Fruit fly (Drosophila melanogaster) whole organism, prepupa: Measurements from ENCODE around the gene Pburs.

Experiments
- CG10631 ChIP-seq: fragments of 200-800 bp; sonication (Bioruptor generic); optimal IDR thresholded peaks from 2 replicates; lab custom pipeline; 2016; ENCODE audit warnings: missing biosample characterization, missing genetic modification characterization
- CG10669 ChIP-seq: fragments of 200-800 bp; sonication (Bioruptor generic); optimal IDR thresholded peaks from 3 replicates; lab custom pipeline; 2018; ENCODE audit warnings: missing biosample characterization, mild to moderate bottlenecking, missing genetic modification characterization, moderate library complexity
- CG11294 ChIP-seq: fragments of 200-800 bp; sonication (Bioruptor generic); IDR thresholded peaks from 2 replicates; pipeline ENCODE4 v1.3.6; 2022; ENCODE audit warnings: missing biosample characterization, missing genetic modification characterization
- CG11902 ChIP-seq: fragments of 200-800 bp; sonication (Bioruptor generic); optimal IDR thresholded peaks from 3 replicates; lab custom pipeline; 2016; ENCODE audit warnings: missing biosample characterization, missing genetic modification characterization
- CG15336 ChIP-seq: fragments of 200-800 bp; sonication (Bioruptor generic); IDR thresholded peaks from 2 replicates; pipeline ENCODE4 v1.3.6; 2022; ENCODE audit warnings: missing biosample characterization, missing genetic modification characterization
- CG1621 ChIP-seq: fragments of 200-800 bp; sonication (Bioruptor generic); optimal IDR thresholded peaks from 3 replicates; lab custom pipeline; 2018; ENCODE audit warnings: missing biosample characterization, mild to moderate bottlenecking, missing genetic modification characterization
- CG16779 ChIP-seq: fragments of 200-800 bp; sonication (Bioruptor generic); optimal IDR thresholded peaks from 3 replicates; lab custom pipeline; 2017; ENCODE audit warnings: missing biosample characterization, mild to moderate bottlenecking, missing genetic modification characterization
- CG3032 ChIP-seq: fragments of 200-800 bp; optimal IDR thresholded peaks from 2 replicates; lab custom pipeline; 2019; ENCODE audit warnings: missing biosample characterization, mild to moderate bottlenecking, missing genetic modification characterization, moderate library complexity
- CG32006 ChIP-seq: fragments of 200-800 bp; sonication (Bioruptor generic); optimal IDR thresholded peaks from 3 replicates; lab custom pipeline; 2017; ENCODE audit warnings: missing biosample characterization, mild to moderate bottlenecking, missing genetic modification characterization
- CG34406 ChIP-seq: fragments of 200-800 bp; sonication (Bioruptor generic); optimal IDR thresholded peaks from 3 replicates; lab custom pipeline; 2016; ENCODE audit warnings: missing biosample characterization, missing genetic modification characterization
- CG3919 ChIP-seq: fragments of 200-800 bp; sonication (Bioruptor generic); optimal IDR thresholded peaks from 3 replicates; lab custom pipeline; 2016; ENCODE audit warnings: missing biosample characterization, missing genetic modification characterization
- CG4318 ChIP-seq: fragments of 200-800 bp; sonication (Bioruptor generic); optimal IDR thresholded peaks from 3 replicates; lab custom pipeline; 2017; ENCODE audit warnings: missing biosample characterization, mild to moderate bottlenecking, missing genetic modification characterization
- CG6163 ChIP-seq: fragments of 200-800 bp; sonication (Bioruptor generic); IDR thresholded peaks from 3 replicates; pipeline ENCODE4 v1.3.6; 2022; ENCODE audit warnings: missing biosample characterization, missing genetic modification characterization
- CG6276 ChIP-seq: fragments of 200-800 bp; sonication (Bioruptor generic); optimal IDR thresholded peaks from 2 replicates; lab custom pipeline; 2017; ENCODE audit warnings: missing biosample characterization, mild to moderate bottlenecking, missing genetic modification characterization
- CG6808 ChIP-seq: fragments of 200-800 bp; sonication (Bioruptor generic); optimal IDR thresholded peaks from 3 replicates; lab custom pipeline; 2017; ENCODE audit warnings: missing biosample characterization, missing genetic modification characterization, mild to moderate bottlenecking, moderate library complexity, missing genetic modification reagents
- CG6854 ChIP-seq: fragments of 200-800 bp; sonication (Bioruptor generic); optimal IDR thresholded peaks from 2 replicates; lab custom pipeline; 2017; ENCODE audit warnings: missing biosample characterization, mild to moderate bottlenecking, missing genetic modification characterization
- CG7368 ChIP-seq: fragments of 200-800 bp; sonication (Bioruptor generic); optimal IDR thresholded peaks from 3 replicates; lab custom pipeline; 2016; ENCODE audit warnings: missing biosample characterization, missing genetic modification characterization
- CG8632 ChIP-seq: fragments of 200-800 bp; sonication (Bioruptor generic); optimal IDR thresholded peaks from 3 replicates; lab custom pipeline; 2016; ENCODE audit warnings: missing biosample characterization, missing genetic modification characterization
- Eip78C ChIP-seq: fragments of 200-800 bp; sonication (Bioruptor generic); peaks from one replicate; lab custom pipeline; 2016; ENCODE audit warnings: missing biosample characterization, missing genetic modification characterization
- Eip93F ChIP-seq: fragments of 200-800 bp; sonication (Bioruptor generic); optimal IDR thresholded peaks from 2 replicates; lab custom pipeline; 2016; ENCODE audit warnings: missing biosample characterization, mild to moderate bottlenecking, missing genetic modification characterization
- Ets96B ChIP-seq: fragments of 200-800 bp; optimal IDR thresholded peaks from 2 replicates; lab custom pipeline; 2019; ENCODE audit warnings: missing biosample characterization, mild to moderate bottlenecking, missing genetic modification characterization, moderate library complexity
- Gug ChIP-seq: fragments of 200-800 bp; sonication (Bioruptor generic); IDR thresholded peaks from 2 replicates; pipeline ENCODE4 v1.3.6; 2022; ENCODE audit warnings: missing biosample characterization, missing genetic modification characterization
- Hr38 ChIP-seq: sonication (Bioruptor generic); optimal IDR thresholded peaks from 2 replicates; lab custom pipeline; 2016; ENCODE audit warnings: missing biosample characterization, missing genetic modification characterization
- Hr39 ChIP-seq: fragments of 200-800 bp; sonication (Bioruptor generic); optimal IDR thresholded peaks from 2 replicates; lab custom pipeline; 2016; ENCODE audit warnings: missing biosample characterization, missing genetic modification characterization
- Lpt ChIP-seq: fragments of 200-800 bp; sonication (Bioruptor generic); optimal IDR thresholded peaks from 3 replicates; lab custom pipeline; 2016; ENCODE audit warnings: missing biosample characterization, missing genetic modification characterization
- Met ChIP-seq: fragments of 200-800 bp; sonication (Bioruptor generic); optimal IDR thresholded peaks from 3 replicates; lab custom pipeline; 2016; ENCODE audit warnings: missing biosample characterization, missing genetic modification characterization
- OdsH ChIP-seq: fragments of 200-800 bp; sonication (Bioruptor generic); optimal IDR thresholded peaks from 3 replicates; lab custom pipeline; 2016; ENCODE audit warnings: missing biosample characterization, missing genetic modification characterization
- Smox ChIP-seq: fragments of 200-800 bp; sonication (Bioruptor generic); optimal IDR thresholded peaks from 3 replicates; lab custom pipeline; 2016; ENCODE audit warnings: missing biosample characterization, missing genetic modification characterization
- Sox14 ChIP-seq: fragments of 200-800 bp; sonication (Bioruptor generic); optimal IDR thresholded peaks from 3 replicates; lab custom pipeline; 2016; ENCODE audit warnings: missing biosample characterization, missing genetic modification characterization
- acj6 ChIP-seq: fragments of 200-800 bp; sonication (Bioruptor generic); optimal IDR thresholded peaks from 3 replicates; lab custom pipeline; 2016; ENCODE audit warnings: missing biosample characterization, missing genetic modification characterization
- dac ChIP-seq: fragments of 200-800 bp; sonication (Bioruptor generic); optimal IDR thresholded peaks from 2 replicates; lab custom pipeline; 2017; ENCODE audit warnings: missing biosample characterization, mild to moderate bottlenecking, missing genetic modification characterization
- esn ChIP-seq: fragments of 200-800 bp; sonication (Bioruptor generic); optimal IDR thresholded peaks from 2 replicates; lab custom pipeline; 2016; ENCODE audit warnings: missing biosample characterization, mild to moderate bottlenecking, missing genetic modification characterization, moderate library complexity
- fd59A ChIP-seq: fragments of 200-800 bp; sonication (Bioruptor generic); optimal IDR thresholded peaks from 2 replicates; lab custom pipeline; 2017; ENCODE audit warnings: missing biosample characterization, mild to moderate bottlenecking, missing genetic modification characterization, missing genetic modification reagents
- fkh ChIP-seq: fragments of 200-800 bp; sonication (Bioruptor generic); optimal IDR thresholded peaks from 3 replicates; lab custom pipeline; 2017; ENCODE audit warnings: missing biosample characterization, mild to moderate bottlenecking, missing genetic modification characterization, moderate library complexity
- lz ChIP-seq: fragments of 200-800 bp; sonication (Bioruptor generic); optimal IDR thresholded peaks from 3 replicates; lab custom pipeline; 2016; ENCODE audit warnings: missing biosample characterization, missing genetic modification characterization
- net ChIP-seq: fragments of 200-800 bp; sonication (Bioruptor generic); optimal IDR thresholded peaks from 3 replicates; lab custom pipeline; 2016; ENCODE audit warnings: missing biosample characterization, missing genetic modification characterization
- pdm3 ChIP-seq: fragments of 200-800 bp; sonication (Bioruptor generic); optimal IDR thresholded peaks from 3 replicates; lab custom pipeline; 2016; ENCODE audit warnings: missing biosample characterization, missing genetic modification characterization
- salr ChIP-seq, 2 experiments: fragments of 200-800 bp; sonication (Bioruptor generic); optimal IDR thresholded peaks; 3 replicates each; lab custom pipeline; 2016 to 2018; ENCODE audit warnings: missing biosample characterization in 2 of 2, missing genetic modification characterization in 2 of 2, mild to moderate bottlenecking in 1 of 2
- ss ChIP-seq, 2 experiments: fragments of 200-800 bp; sonication (Bioruptor generic); optimal IDR thresholded peaks; 2 replicates in 1 of 2; 3 replicates in 1 of 2; lab custom pipeline; 2017 to 2018; ENCODE audit warnings: mild to moderate bottlenecking in 2 of 2, missing biosample characterization in 2 of 2, missing genetic modification characterization in 2 of 2, moderate library complexity in 1 of 2
- svp ChIP-seq: fragments of 200-800 bp; sonication (Bioruptor generic); peaks from one replicate; lab custom pipeline; 2016; ENCODE audit warnings: missing biosample characterization, missing genetic modification characterization
- topi ChIP-seq: fragments of 200-800 bp; sonication (Bioruptor generic); optimal IDR thresholded peaks from 3 replicates; lab custom pipeline; 2016; ENCODE audit warnings: missing biosample characterization, missing genetic modification characterization
- vri ChIP-seq: fragments of 200-800 bp; sonication (Bioruptor generic); optimal IDR thresholded peaks from 3 replicates; lab custom pipeline; 2016; ENCODE audit warnings: missing biosample characterization, mild to moderate bottlenecking, missing genetic modification characterization

Gene Pburs

DNA sequence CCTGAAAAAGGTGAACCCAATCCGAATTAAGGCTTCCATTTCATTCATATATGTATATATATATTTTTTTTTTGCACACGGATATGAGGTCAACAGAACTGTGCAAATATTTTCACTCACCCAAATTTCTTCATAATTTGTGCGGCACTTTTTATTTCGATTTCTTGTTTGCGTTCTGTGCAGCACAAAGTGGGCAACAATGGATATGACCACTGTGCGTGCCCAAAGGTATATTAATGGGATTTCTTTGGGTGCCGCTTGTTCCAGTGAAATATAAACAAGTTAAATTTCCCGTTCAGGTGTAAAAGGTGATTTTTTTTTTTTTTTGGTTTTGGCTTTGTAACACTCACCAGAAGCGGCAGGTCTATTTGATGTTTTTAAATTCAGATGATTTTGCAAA lies 47.8 kb upstream of the Pburs start (continued):
- TF ChIP-seq CG10669 (GFP tag; lab: Kevin White, UChicago) (no peak), pdm3 (peak; percentile 0), svp (GFP tag; lab: Kevin White, UChicago) (peak; percentile 84), Met (GFP tag; lab: Kevin White, UChicago) (no peak), CG15336 (GFP tag; lab: Robert Waterston, UW) (no peak), CG6808 (no peak), CG10631 (GFP tag; lab: Kevin White, UChicago) (peak; percentile 30)
- TF ChIP-seq, all 60 proteins: peak for 14

DNA sequence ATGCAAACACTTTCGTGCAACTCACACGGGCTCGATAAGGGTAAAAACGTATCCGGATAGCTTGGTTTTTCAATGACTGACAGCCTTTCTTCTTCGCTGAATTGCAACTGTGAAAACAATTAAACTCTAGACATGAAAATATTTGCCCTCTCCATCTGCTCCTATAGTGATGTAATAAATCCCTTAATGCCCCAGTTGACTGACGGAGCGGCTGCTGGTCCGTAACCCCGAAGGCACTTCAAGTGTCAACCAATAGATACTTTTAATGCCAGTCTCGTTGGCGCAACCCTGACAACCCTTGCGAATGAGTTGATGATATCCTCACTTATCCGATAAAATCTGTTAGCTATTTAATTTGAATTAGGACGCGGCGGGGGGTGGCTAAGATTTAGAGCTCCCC lies 47.2 kb upstream of the Pburs start:
- TF ChIP-seq Eip78C (GFP tag; lab: Kevin White, UChicago) (no peak), Lpt (GFP tag; lab: Kevin White, UChicago) (no peak), CG34406 (GFP tag; lab: Kevin White, UChicago) (no peak), fkh (GFP tag; lab: Kevin White, UChicago) (no peak), salr (GFP tag; optimal IDR thresholded peaks at IDR 0.05; lab: Kevin White, UChicago) (no peak), CG15336 (GFP tag; lab: Robert Waterston, UW) (no peak), ss (GFP tag; optimal IDR thresholded peaks at IDR 0.05; lab: Kevin White, UChicago) (no peak), esn (GFP tag; lab: Kevin White, UChicago) (no peak), Eip93F (GFP tag; lab: Kevin White, UChicago) (no peak), CG4318 (no peak), fd59A (GFP tag; lab: Kevin White, UChicago) (no peak), CG11294 (GFP tag; lab: Robert Waterston, UW) (no peak), CG6163 (GFP tag; lab: Robert Waterston, UW) (no peak), CG16779 (tag; lab: Kevin White, UChicago) (no peak), dac (GFP tag; lab: Kevin White, UChicago) (no peak), vri (GFP tag; lab: Kevin White, UChicago) (no peak), Hr38 (GFP tag; lab: Kevin White, UChicago) (no peak), CG3032 (tag; lab: Kevin White, UChicago) (no peak), acj6 (GFP tag; lab: Kevin White, UChicago) (no peak), CG6854 (GFP tag; lab: Kevin White, UChicago) (no peak)

DNA sequence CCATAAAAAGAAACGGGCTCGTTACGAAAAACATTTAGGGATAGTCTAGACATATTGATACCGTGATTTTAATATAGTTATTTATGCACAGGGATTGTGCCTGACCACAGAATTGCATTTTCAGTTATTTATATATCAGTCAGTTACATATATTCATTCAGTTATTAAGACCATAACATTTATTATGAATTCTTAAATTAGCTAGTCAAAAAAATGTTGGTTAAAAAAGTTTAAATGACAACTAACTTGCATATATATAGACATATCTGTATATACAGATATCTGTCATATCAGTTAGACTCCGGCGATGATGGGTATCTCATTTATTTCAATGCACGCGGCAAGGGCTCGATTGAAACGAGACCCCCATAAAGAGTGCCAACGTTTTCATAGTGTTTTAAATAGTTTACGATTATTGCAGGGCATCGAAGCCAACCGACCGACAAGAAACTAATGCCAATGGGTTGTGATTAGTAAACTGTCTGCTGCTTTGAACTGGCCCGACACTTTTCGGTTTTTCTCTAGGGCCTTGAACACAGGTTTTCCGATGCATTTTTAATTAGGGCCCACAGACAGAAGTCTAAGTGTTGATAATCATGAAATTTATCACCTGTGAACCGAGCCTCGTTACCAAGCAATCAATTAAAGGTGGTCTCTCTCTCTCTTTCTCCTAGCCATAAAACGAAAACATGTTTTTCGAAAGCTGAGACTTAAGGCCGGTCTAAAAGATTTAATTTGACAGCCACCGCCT lies 45.7 kb upstream of the Pburs start:
- TF ChIP-seq dac (GFP tag; lab: Kevin White, UChicago): no peak
- TF ChIP-seq net (GFP tag; lab: Kevin White, UChicago): no peak
- peak; percentile 40 for TF ChIP-seq Met (GFP tag; lab: Kevin White, UChicago)
- no peak for TF ChIP-seq ss (GFP tag; optimal IDR thresholded peaks at IDR 0.05; lab: Kevin White, UChicago)
- peak; percentile 44 for TF ChIP-seq svp (GFP tag; lab: Kevin White, UChicago)
- no peak for TF ChIP-seq CG15336 (GFP tag; lab: Robert Waterston, UW)
- TF ChIP-seq Eip78C (GFP tag; lab: Kevin White, UChicago): peak; percentile 56
- TF ChIP-seq CG16779 (tag; lab: Kevin White, UChicago): no peak

DNA sequence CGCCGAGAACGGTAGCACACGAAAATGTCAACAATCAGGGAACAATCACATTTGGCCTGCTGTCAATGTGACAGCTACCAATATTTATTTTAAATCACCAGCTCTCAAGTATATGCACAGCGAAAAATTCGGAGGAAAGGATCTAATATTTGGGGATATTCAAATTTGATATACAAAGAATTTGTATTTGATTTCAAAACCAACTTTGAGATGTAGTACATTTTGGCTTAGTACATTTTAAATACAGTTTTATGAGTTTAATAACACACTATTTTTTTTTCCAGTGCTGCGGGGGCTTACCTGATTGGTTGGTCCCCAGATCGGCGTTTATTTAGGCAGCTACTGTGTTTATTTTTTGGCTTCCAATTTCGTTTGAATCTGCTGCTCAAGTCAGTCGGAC lies 43.9 kb upstream of the Pburs start:
- peak; percentile 85 for TF ChIP-seq Hr39 (GFP tag; lab: Kevin White, UChicago)
- peak; percentile 72 for TF ChIP-seq OdsH (GFP tag; lab: Kevin White, UChicago)
- peak; percentile 66 for TF ChIP-seq CG3919 (GFP tag; lab: Kevin White, UChicago)
- TF ChIP-seq CG16779 (tag; lab: Kevin White, UChicago): peak; percentile 10
- peak; percentile 81 for TF ChIP-seq Met (GFP tag; lab: Kevin White, UChicago)
- TF ChIP-seq Sox14 (GFP tag; lab: Kevin White, UChicago): peak; percentile 57
- peak; percentile 24 for TF ChIP-seq CG6808
- peak; percentile 68 for TF ChIP-seq CG34406 (GFP tag; lab: Kevin White, UChicago)
- no peak for TF ChIP-seq salr (GFP tag; optimal IDR thresholded peaks at IDR 0.05; lab: Kevin White, UChicago)
- peak; percentile 87 for TF ChIP-seq svp (GFP tag; lab: Kevin White, UChicago)
- peak; percentile 2 for TF ChIP-seq CG7368 (GFP tag; lab: Kevin White, UChicago)
- peak; percentile 81 for TF ChIP-seq topi (GFP tag; lab: Kevin White, UChicago)
- TF ChIP-seq CG11294 (GFP tag; lab: Robert Waterston, UW): 0 out of 2 replicates have a peak, but pooled peaks have one; percentile 6
- peak; percentile 86 for TF ChIP-seq Smox (GFP tag; lab: Kevin White, UChicago)
- TF ChIP-seq CG1621 (tag; lab: Kevin White, UChicago): peak; percentile 34
- peak; percentile 78 for TF ChIP-seq CG6163 (GFP tag; lab: Robert Waterston, UW)
- TF ChIP-seq CG6276 (GFP tag; lab: Kevin White, UChicago): no peak
- peak in 1 of 2 experiments; percentile 46 for TF ChIP-seq ss (GFP tag; optimal IDR thresholded peaks at IDR 0.05; lab: Kevin White, UChicago)
- no peak for TF ChIP-seq Lpt (GFP tag; lab: Kevin White, UChicago)
- peak; percentile 83 for TF ChIP-seq lz (GFP tag; lab: Kevin White, UChicago)
- TF ChIP-seq CG11902: peak; percentile 56
- TF ChIP-seq Gug: no peak
- TF ChIP-seq Ets96B (tag; lab: Kevin White, UChicago): peak; percentile 54
- peak; percentile 16 for TF ChIP-seq CG32006 (GFP tag; lab: Kevin White, UChicago)
- peak; percentile 70 for TF ChIP-seq CG8632 (GFP tag; lab: Kevin White, UChicago)
- TF ChIP-seq CG15336 (GFP tag; lab: Robert Waterston, UW): peak; percentile 39; the same call in 1 of the 2 replicates
